Worm (Caenorhabditis elegans) whole organism, L1 larva: ENCODE measurements around the gene F40G9.7.

ENCODE experiments used
- C34B4.2 ChIP-seq: sonication (generic microtip); optimal IDR thresholded peaks from 2 replicates; lab custom pipeline; 2017; ENCODE audit warnings: mild to moderate bottlenecking, missing genetic modification characterization, missing compliant biosample characterization
- F16B12.6 ChIP-seq: fragments of 150-350 bp; optimal IDR thresholded peaks from 2 replicates; lab custom pipeline; 2014; ENCODE audit warnings: missing biosample characterization, missing genetic modification characterization
- ama-1 ChIP-seq: fragments of 150-350 bp; optimal IDR thresholded peaks from 2 replicates; lab custom pipeline; 2014
- blmp-1 ChIP-seq: fragments of 150-350 bp; optimal IDR thresholded peaks from 2 replicates; lab custom pipeline; 2014; ENCODE audit warnings: missing biosample characterization, missing genetic modification characterization
- fos-1 ChIP-seq: fragments of 150-350 bp; optimal IDR thresholded peaks from 2 replicates; lab custom pipeline; 2014; ENCODE audit warnings: missing biosample characterization, missing genetic modification characterization
- lir-3 ChIP-seq: sonication (generic microtip); optimal IDR thresholded peaks from 2 replicates; lab custom pipeline; 2016; ENCODE audit warnings: mild to moderate bottlenecking, missing genetic modification characterization, moderate library complexity, missing compliant biosample characterization; ENCODE audit not compliant: poor library complexity
- mef-2 ChIP-seq: fragments of 150-350 bp; optimal IDR thresholded peaks from 2 replicates; lab custom pipeline; 2014; ENCODE audit warnings: missing biosample characterization, missing genetic modification characterization

DNA sequence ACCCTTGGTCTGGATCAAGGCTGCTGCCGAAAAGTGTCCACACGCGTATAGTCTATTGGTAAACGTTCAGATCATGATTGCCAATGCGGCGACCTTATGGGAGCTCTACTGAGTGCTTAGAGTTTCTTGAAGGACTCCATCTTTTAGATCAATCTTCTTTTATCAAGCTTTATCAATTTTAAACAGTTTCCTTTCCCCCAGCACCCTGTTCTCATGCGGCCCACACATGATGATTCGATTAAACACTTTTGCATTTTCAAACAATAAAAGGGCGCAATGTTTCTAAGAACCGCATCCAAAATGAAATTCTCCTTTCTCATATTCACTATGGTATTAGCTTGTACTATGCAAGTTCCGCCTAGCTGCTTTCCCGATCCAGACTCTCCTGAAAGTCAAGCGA, at the start of gene F40G9.7:
- no peak for TF ChIP-seq blmp-1 (tag; lab: Kevin White, UChicago)
- TF ChIP-seq ama-1, result no peak
- no peak for TF ChIP-seq C34B4.2 (tag; lab: Kevin White, UChicago)
- no peak for TF ChIP-seq F16B12.6 (tag; lab: Kevin White, UChicago)
- TF ChIP-seq lir-3 (tag; lab: Kevin White, UChicago), result no peak
- no peak for TF ChIP-seq mef-2
- no peak for TF ChIP-seq fos-1
